Fruit fly (Drosophila melanogaster) whole organism, embryonic: ENCODE measurements around the gene CG11350.

Experiments used
- CG13287 ChIP-seq: fragments of 200-800 bp; sonication (Bioruptor generic); IDR thresholded peaks from 2 replicates; pipeline ENCODE4 v1.3.6; 2022; ENCODE audit warnings: missing biosample characterization, missing genetic modification characterization; ENCODE audit not compliant: partially characterized antibody
- H15 ChIP-seq: fragments of 200-800 bp; sonication (Bioruptor generic); IDR thresholded peaks from 3 replicates; pipeline ENCODE4 v1.3.6; 2022; ENCODE audit warnings: missing biosample characterization, missing genetic modification characterization
- Meics ChIP-seq: fragments of 200-800 bp; sonication (Bioruptor generic); optimal IDR thresholded peaks from 2 replicates; lab custom pipeline; 2017; ENCODE audit warnings: missing biosample characterization, mild to moderate bottlenecking, missing genetic modification characterization
- Xrp1 ChIP-seq: fragments of 200-800 bp; sonication (Bioruptor generic); IDR thresholded peaks from 2 replicates; pipeline ENCODE4 v1.3.6; 2022; ENCODE audit warnings: missing biosample characterization, missing genetic modification characterization
- cg ChIP-seq: fragments of 200-800 bp; sonication (Bioruptor generic); optimal IDR thresholded peaks from 3 replicates; lab custom pipeline; 2019; ENCODE audit warnings: missing biosample characterization, mild to moderate bottlenecking, missing genetic modification characterization, moderate library complexity
- pan ChIP-seq, 4 experiments: fragments of >200 bp in 3 of 4; fragments of 200-800 bp in 1 of 4; sonication (Bioruptor generic) in 1 of 4; optimal IDR thresholded peaks in 3 of 4; IDR thresholded peaks in 1 of 4; 2 replicates each; pipeline versions ENCODE4 v1.3.6 to Lab custom; 2017 to 2022; ENCODE audit warnings: missing biosample characterization in 2 of 4, missing genetic modification characterization in 2 of 4, mixed read lengths in 1 of 4
- pho ChIP-seq: fragments of 200-800 bp; sonication (Bioruptor generic); optimal IDR thresholded peaks from 2 replicates; lab custom pipeline; 2016; ENCODE audit warnings: missing biosample characterization, missing genetic modification characterization
- pita ChIP-seq: fragments of 200-800 bp; sonication (Bioruptor generic); optimal IDR thresholded peaks from 2 replicates; lab custom pipeline; 2017; ENCODE audit warnings: missing biosample characterization, mild to moderate bottlenecking, missing genetic modification characterization

DNA sequence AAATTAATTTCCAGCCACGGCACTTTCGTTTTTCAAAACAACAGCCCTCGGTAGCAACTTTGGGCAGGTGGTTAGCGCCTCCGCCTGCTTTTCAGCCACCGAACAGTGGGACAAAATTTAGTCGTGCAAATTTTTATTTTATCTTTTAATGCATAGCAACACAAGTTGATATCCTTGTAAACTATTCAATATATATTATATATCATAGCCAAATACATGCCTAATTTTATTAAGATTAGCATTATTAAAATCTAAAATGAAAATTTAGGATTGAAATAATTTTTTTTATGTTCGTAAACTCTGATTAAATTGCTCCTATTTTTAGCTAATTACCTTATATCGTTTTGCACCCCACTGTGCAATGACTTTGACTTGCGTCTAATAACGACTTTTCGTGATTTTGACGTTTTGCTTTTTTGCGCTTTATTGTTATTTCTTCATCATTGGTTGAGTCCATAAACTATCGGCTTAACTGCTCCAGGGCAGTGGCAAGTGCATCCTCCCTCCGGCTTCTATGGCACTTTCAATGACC lies 26.4 kb downstream of the CG11350 start:
- TF ChIP-seq Xrp1 (GFP tag; lab: Robert Waterston, UW) (no peak), pita (GFP tag; lab: Kevin White, UChicago) (no peak), CG13287 (GFP tag; lab: Robert Waterston, UW) (no peak), H15 (no peak), cg (GFP tag; lab: Kevin White, UChicago) (no peak), pho (GFP tag; lab: Kevin White, UChicago) (no peak), Meics (no peak), pan (optimal IDR thresholded peaks at IDR 0.05; lab: Kevin White, UChicago) (no peak), pan (GFP tag; optimal IDR thresholded peaks at IDR 0.05 in 1 of 2, IDR thresholded peaks at IDR 0.05 in 1 of 2) (no peak)
